Worm (Caenorhabditis elegans): ENCODE data around the gene R02F11.2.

The R02F11.2 gene

ce11 chrV:4777388-4777986, 16.9 kb upstream of the R02F11.2 start, which contains the start of gene C18G1.1:
TSS of gene C18G1.1 (plus strand) at chrV:4777960.
- TF ChIP-seq nhr-25 (tag; optimal IDR thresholded peaks at IDR 0.05) (no peak), egl-5 (tag; optimal IDR thresholded peaks at IDR 0.05) (peak; percentile 37)

DNA sequence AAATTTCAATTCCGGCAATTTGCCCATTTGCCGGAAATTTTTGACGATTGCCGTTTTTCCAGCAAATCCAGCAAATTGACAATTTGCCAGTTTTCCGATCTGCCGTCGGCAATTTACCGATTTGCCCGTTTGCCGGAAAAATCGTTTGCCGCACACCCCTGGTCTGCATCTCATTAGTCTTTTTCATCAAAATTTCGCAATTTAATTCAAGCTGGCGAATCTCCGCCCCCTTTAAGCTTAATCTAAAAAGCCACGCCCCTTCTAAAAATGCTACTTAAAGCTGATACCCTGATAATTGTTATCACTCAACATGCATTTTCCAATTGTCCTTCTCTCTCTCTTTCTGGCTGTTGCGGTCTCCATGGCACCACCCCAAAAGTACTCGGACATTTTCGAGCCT, 11.1 kb upstream of the R02F11.2 start, which contains the start of gene Y60C6A.1:
Y60C6A.1 (plus strand) TSS at position 301 of the 400 bp plus-strand sequence.
- TF ChIP-seq ama-1 (optimal IDR thresholded peaks at IDR 0.05) (no peak), sea-2 (GFP tag; optimal IDR thresholded peaks at IDR 0.05) (no peak), ztf-4 (tag; optimal IDR thresholded peaks at IDR 0.05) (no peak), nhr-67 (tag; optimal IDR thresholded peaks at IDR 0.05) (no peak), elt-3 (tag; optimal IDR thresholded peaks at IDR 0.05) (no peak), nhr-11 (tag; optimal IDR thresholded peaks at IDR 0.05) (no peak), tbx-2 (tag; optimal IDR thresholded peaks at IDR 0.05) (no peak), aly-2 (tag; optimal IDR thresholded peaks at IDR 0.05) (no peak), nhr-76 (tag; optimal IDR thresholded peaks at IDR 0.05) (no peak), ZK546.5 (tag; optimal IDR thresholded peaks at IDR 0.05) (no peak), mml-1 (tag; optimal IDR thresholded peaks at IDR 0.05) (no peak), fkh-10 (GFP tag; optimal IDR thresholded peaks at IDR 0.05) (no peak), ceh-82 (tag; optimal IDR thresholded peaks at IDR 0.05) (no peak), fkh-2 (tag; optimal IDR thresholded peaks at IDR 0.05) (no peak), lin-15B (tag; optimal IDR thresholded peaks at IDR 0.05) (no peak), lsy-12 (tag; optimal IDR thresholded peaks at IDR 0.05) (no peak)

ce11 chrV:4785333-4785852, 9.0 kb upstream of the R02F11.2 start, which contains the start of the genes Y60C6A.2 and Y60C6A.3:
TSS of gene Y60C6A.2 (minus strand) at chrV:4785433.
TSS of gene Y60C6A.3 (plus strand) at chrV:4785802.
- TF ChIP-seq unc-39 (tag; optimal IDR thresholded peaks at IDR 0.05): no peak
- TF ChIP-seq egl-27 (tag; optimal IDR thresholded peaks at IDR 0.05): no peak
- no peak for TF ChIP-seq lin-39 (tag; optimal IDR thresholded peaks at IDR 0.05)
- no peak for TF ChIP-seq fkh-10 (GFP tag; optimal IDR thresholded peaks at IDR 0.05)
- no peak for TF ChIP-seq elt-2 (tag; optimal IDR thresholded peaks at IDR 0.05)
- no peak for TF ChIP-seq daf-12 (tag; optimal IDR thresholded peaks at IDR 0.05)
- TF ChIP-seq skn-1 (tag; optimal IDR thresholded peaks at IDR 0.05): no peak
- TF ChIP-seq R02D3.7 (tag; optimal IDR thresholded peaks at IDR 0.05): no peak
- TF ChIP-seq nhr-237 (tag; optimal IDR thresholded peaks at IDR 0.05): no peak
- no peak for TF ChIP-seq ceh-9 (tag; optimal IDR thresholded peaks at IDR 0.05)
- no peak for TF ChIP-seq nhr-67 (tag; optimal IDR thresholded peaks at IDR 0.05)

DNA sequence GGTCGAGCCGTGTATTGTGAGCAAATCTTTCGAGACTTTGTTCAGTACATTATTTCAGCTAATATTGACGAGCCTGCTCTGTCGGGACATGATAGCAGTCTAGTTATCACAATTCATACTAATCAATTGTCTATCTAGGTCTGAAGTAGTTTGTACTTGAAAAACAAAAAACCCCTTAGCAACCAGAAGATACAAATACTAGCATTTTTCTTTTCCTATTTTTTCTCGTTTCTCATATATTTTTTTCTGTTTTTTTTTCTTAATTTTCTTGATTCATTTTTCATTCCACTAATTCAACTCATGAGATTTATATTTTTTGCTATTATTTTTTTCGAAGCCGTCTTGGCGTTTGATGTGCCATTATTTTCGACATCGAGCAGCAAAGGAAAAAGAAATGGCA, 7.2 kb upstream of the R02F11.2 start, which contains the start of gene R02F11.9:
R02F11.9 (plus strand) TSS at position 301 of the 400 bp plus-strand sequence.
- no peak for TF ChIP-seq lsy-12 (tag; optimal IDR thresholded peaks at IDR 0.05)
- no peak for TF ChIP-seq ceh-16 (tag; optimal IDR thresholded peaks at IDR 0.05)
- TF ChIP-seq hmg-11 (tag; optimal IDR thresholded peaks at IDR 0.05): no peak
- TF ChIP-seq sea-2 (GFP tag; optimal IDR thresholded peaks at IDR 0.05): no peak
- TF ChIP-seq fkh-10 (GFP tag; optimal IDR thresholded peaks at IDR 0.05): no peak
- TF ChIP-seq nhr-11 (tag; optimal IDR thresholded peaks at IDR 0.05): no peak
- TF ChIP-seq lin-15B (tag; optimal IDR thresholded peaks at IDR 0.05): no peak
- no peak for TF ChIP-seq R02D3.7 (tag; optimal IDR thresholded peaks at IDR 0.05)
- TF ChIP-seq zag-1 (tag; optimal IDR thresholded peaks at IDR 0.05): no peak
- no peak for TF ChIP-seq ceh-28 (tag; optimal IDR thresholded peaks at IDR 0.05)
- TF ChIP-seq ceh-9 (tag; optimal IDR thresholded peaks at IDR 0.05): no peak
- no peak for TF ChIP-seq skn-1 (tag; optimal IDR thresholded peaks at IDR 0.05)

DNA sequence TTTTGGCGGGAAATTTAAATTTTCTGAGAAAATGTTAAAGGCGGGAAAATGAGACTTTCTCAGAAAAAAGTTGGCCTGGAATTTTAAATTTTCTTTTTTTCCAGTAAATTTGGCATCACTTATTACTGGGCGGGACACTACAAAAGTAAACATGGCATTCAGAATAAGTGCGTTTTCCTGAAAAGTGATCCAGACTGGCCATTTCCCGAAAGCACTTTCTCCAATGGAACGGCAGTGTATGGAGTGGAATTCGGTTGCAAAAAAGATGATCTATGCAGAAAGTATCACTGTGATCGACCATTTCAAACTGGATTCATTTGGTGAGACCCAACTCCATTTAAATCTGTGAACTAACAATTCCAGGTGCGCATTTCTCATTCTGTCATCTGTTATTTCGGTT, 6.6 kb upstream of the R02F11.2 start:
- TF ChIP-seq nhr-23 (tag; optimal IDR thresholded peaks at IDR 0.05) (no peak), fkh-10 (GFP tag; optimal IDR thresholded peaks at IDR 0.05) (no peak), nhr-67 (tag; optimal IDR thresholded peaks at IDR 0.05) (no peak), elt-2 (tag; optimal IDR thresholded peaks at IDR 0.05) (no peak), nhr-43 (tag; optimal IDR thresholded peaks at IDR 0.05; ENCODE audit: poor library complexity, severe bottlenecking) (no peak), unc-62 (GFP tag; optimal IDR thresholded peaks at IDR 0.05) (no peak)
